Fruit fly (Drosophila melanogaster) whole organism, embryonic: Measurements from ENCODE around the gene wam.

ENCODE experiments used
- Atf3 ChIP-seq: fragments of 200-800 bp; sonication (Bioruptor generic); optimal IDR thresholded peaks from 3 replicates; lab custom pipeline; 2016; ENCODE audit warnings: missing biosample characterization, missing genetic modification characterization
- CG10147 ChIP-seq: fragments of 200-800 bp; sonication (Bioruptor generic); optimal IDR thresholded peaks from 2 replicates; lab custom pipeline; 2019; ENCODE audit warnings: missing biosample characterization, mild to moderate bottlenecking, missing genetic modification characterization, moderate library complexity
- CG10321 ChIP-seq: fragments of 200-800 bp; sonication (Bioruptor generic); IDR thresholded peaks from 2 replicates; pipeline ENCODE4 v1.3.6; 2022; ENCODE audit warnings: missing biosample characterization, missing genetic modification characterization
- CG13123 ChIP-seq: fragments of 200-800 bp; sonication (Bioruptor generic); optimal IDR thresholded peaks from 2 replicates; lab custom pipeline; 2016; ENCODE audit warnings: missing biosample characterization, missing genetic modification characterization
- CG1602 ChIP-seq: fragments of 200-800 bp; sonication (Bioruptor generic); optimal IDR thresholded peaks from 3 replicates; lab custom pipeline; 2016; ENCODE audit warnings: missing biosample characterization, missing genetic modification characterization
- CG2712 ChIP-seq: fragments of 200-800 bp; optimal IDR thresholded peaks from 3 replicates; lab custom pipeline; 2019; ENCODE audit warnings: missing biosample characterization, mild to moderate bottlenecking, missing genetic modification characterization, moderate library complexity
- CG2875 ChIP-seq: fragments of 200-800 bp; sonication (Bioruptor generic); optimal IDR thresholded peaks from 2 replicates; lab custom pipeline; 2017; ENCODE audit warnings: missing biosample characterization, mild to moderate bottlenecking, missing genetic modification characterization, missing genetic modification reagents
- CG33557 ChIP-seq: fragments of 200-800 bp; sonication (Bioruptor generic); optimal IDR thresholded peaks from 2 replicates; lab custom pipeline; 2019; ENCODE audit warnings: missing biosample characterization, mild to moderate bottlenecking, missing genetic modification characterization, moderate library complexity
- CG5953 ChIP-seq: fragments of 200-800 bp; sonication (Bioruptor generic); IDR thresholded peaks from 2 replicates; pipeline ENCODE4 v1.3.6; 2022; ENCODE audit warnings: missing biosample characterization, missing genetic modification characterization
- CG6272 ChIP-seq: fragments of 200-800 bp; sonication (Bioruptor generic); IDR thresholded peaks from 2 replicates; pipeline ENCODE4 v1.3.6; 2022; ENCODE audit warnings: missing biosample characterization, missing genetic modification characterization
- CG7786 ChIP-seq: fragments of 200-800 bp; sonication (Bioruptor generic); optimal IDR thresholded peaks from 2 replicates; lab custom pipeline; 2016; ENCODE audit warnings: missing biosample characterization, missing genetic modification characterization
- CG7839 ChIP-seq: fragments of 200-800 bp; sonication (Bioruptor generic); optimal IDR thresholded peaks from 3 replicates; lab custom pipeline; 2018; ENCODE audit warnings: missing biosample characterization, mild to moderate bottlenecking, missing genetic modification characterization, moderate library complexity
- CG9215 ChIP-seq: fragments of 200-800 bp; sonication (Bioruptor generic); IDR thresholded peaks from 2 replicates; pipeline ENCODE4 v1.3.6; 2022; ENCODE audit warnings: missing biosample characterization, missing genetic modification characterization
- CkIIα-i1 ChIP-seq: fragments of 200-800 bp; sonication (Bioruptor generic); IDR thresholded peaks from 2 replicates; pipeline ENCODE4 v1.3.6; 2022; ENCODE audit warnings: missing biosample characterization, missing genetic modification characterization
- D ChIP-seq, 2 experiments: fragments of 200-800 bp in 1 of 2; fragments of >200 bp in 1 of 2; sonication (Bioruptor generic) in 1 of 2; optimal IDR thresholded peaks; 2 replicates in 1 of 2; 3 replicates in 1 of 2; lab custom pipeline; 2017; ENCODE audit warnings: mild to moderate bottlenecking in 1 of 2, missing biosample characterization in 1 of 2, missing genetic modification characterization in 1 of 2, missing genetic modification reagents in 1 of 2
- Dp ChIP-seq: fragments of 200-800 bp; sonication (Bioruptor generic); optimal IDR thresholded peaks from 2 replicates; lab custom pipeline; 2018; ENCODE audit warnings: missing biosample characterization, mild to moderate bottlenecking, missing genetic modification characterization, moderate library complexity
- Eip74EF ChIP-seq, 2 experiments: fragments of 200-800 bp in 1 of 2; fragments of >200 bp in 1 of 2; sonication (Bioruptor generic) in 1 of 2; optimal IDR thresholded peaks; 2 replicates each; lab custom pipeline; 2017 to 2019; ENCODE audit warnings: missing biosample characterization in 2 of 2, missing genetic modification characterization in 2 of 2, mild to moderate bottlenecking in 1 of 2, moderate library complexity in 1 of 2
- Fer2 ChIP-seq: fragments of 200-800 bp; sonication (Bioruptor generic); optimal IDR thresholded peaks from 2 replicates; lab custom pipeline; 2018; ENCODE audit warnings: missing biosample characterization, mild to moderate bottlenecking, missing genetic modification characterization, moderate library complexity
- Fer3 ChIP-seq: fragments of 200-800 bp; sonication (Bioruptor generic); optimal IDR thresholded peaks from 2 replicates; lab custom pipeline; 2018; ENCODE audit warnings: missing biosample characterization, mild to moderate bottlenecking, missing genetic modification characterization, moderate library complexity
- H2.0 ChIP-seq: fragments of 200-800 bp; sonication (Bioruptor generic); IDR thresholded peaks from 2 replicates; pipeline ENCODE4 v1.3.6; 2022; ENCODE audit warnings: missing biosample characterization, missing genetic modification characterization
- HLH4C ChIP-seq: fragments of 200-800 bp; sonication (Bioruptor generic); IDR thresholded peaks from 3 replicates; pipeline ENCODE4 v1.3.6; 2022; ENCODE audit warnings: missing biosample characterization, missing genetic modification characterization; ENCODE audit not compliant: partially characterized antibody
- Hmr ChIP-seq: fragments of 200-800 bp; sonication (Bioruptor generic); optimal IDR thresholded peaks from 3 replicates; lab custom pipeline; 2017; ENCODE audit warnings: mild to moderate bottlenecking, missing biosample characterization, missing genetic modification reagents, missing genetic modification characterization
- Hr51 ChIP-seq, 2 experiments: fragments of 200-800 bp; sonication (Bioruptor generic); optimal IDR thresholded peaks; 2 replicates in 1 of 2; 3 replicates in 1 of 2; lab custom pipeline; 2016 to 2018; ENCODE audit warnings: missing biosample characterization in 2 of 2, missing genetic modification characterization in 2 of 2, mild to moderate bottlenecking in 1 of 2, moderate library complexity in 1 of 2
- NFAT ChIP-seq: fragments of 200-800 bp; sonication (Bioruptor generic); IDR thresholded peaks from 2 replicates; pipeline ENCODE4 v1.3.6; 2022; ENCODE audit warnings: missing biosample characterization, missing genetic modification characterization
- NK7.1 ChIP-seq: fragments of 200-800 bp; sonication (Bioruptor generic); optimal IDR thresholded peaks from 3 replicates; lab custom pipeline; 2016; ENCODE audit warnings: missing biosample characterization, missing genetic modification characterization
- Nf-YA ChIP-seq: fragments of 200-800 bp; sonication (Bioruptor generic); IDR thresholded peaks from 2 replicates; pipeline ENCODE4 v1.3.6; 2022; ENCODE audit warnings: missing biosample characterization, missing genetic modification characterization
- Oaz ChIP-seq: fragments of 200-800 bp; sonication (Bioruptor generic); IDR thresholded peaks from 2 replicates; pipeline ENCODE4 v1.3.6; 2022; ENCODE audit warnings: missing biosample characterization, missing genetic modification characterization
- PHDP ChIP-seq: fragments of 200-800 bp; sonication (Bioruptor generic); optimal IDR thresholded peaks from 3 replicates; lab custom pipeline; 2018; ENCODE audit warnings: missing biosample characterization, mild to moderate bottlenecking, missing genetic modification characterization, moderate library complexity
- ash1 ChIP-seq: fragments of 200-800 bp; sonication (Bioruptor generic); optimal IDR thresholded peaks from 2 replicates; lab custom pipeline; 2018; ENCODE audit warnings: missing biosample characterization, mild to moderate bottlenecking, missing genetic modification characterization
- bbx ChIP-seq: fragments of 200-800 bp; sonication (Bioruptor generic); IDR thresholded peaks from 2 replicates; pipeline ENCODE4 v1.3.6; 2022; ENCODE audit warnings: missing biosample characterization, missing genetic modification characterization; ENCODE audit not compliant: partially characterized antibody
- bcd ChIP-seq: fragments of 200-800 bp; sonication (Bioruptor generic); optimal IDR thresholded peaks from 2 replicates; lab custom pipeline; 2017; ENCODE audit warnings: missing biosample characterization, mild to moderate bottlenecking, missing genetic modification characterization
- bowl ChIP-seq: fragments of 200-800 bp; sonication (Bioruptor generic); IDR thresholded peaks from 2 replicates; pipeline ENCODE4 v1.3.6; 2022; ENCODE audit warnings: missing biosample characterization, missing genetic modification characterization
- crp ChIP-seq, 2 experiments: fragments of 200-800 bp; sonication (Bioruptor generic); optimal IDR thresholded peaks; 2 replicates in 1 of 2; 3 replicates in 1 of 2; lab custom pipeline; 2017; ENCODE audit warnings: missing biosample characterization in 2 of 2, missing genetic modification characterization in 2 of 2, mild to moderate bottlenecking in 1 of 2, moderate library complexity in 1 of 2
- eve ChIP-seq, 2 experiments: fragments of >200 bp; optimal IDR thresholded peaks; 2 replicates each; lab custom pipeline; 2017; ENCODE audit warnings: missing biosample characterization in 2 of 2, missing genetic modification characterization in 2 of 2
- exex ChIP-seq: fragments of 200-800 bp; sonication (Bioruptor generic); optimal IDR thresholded peaks from 4 replicates; lab custom pipeline; 2018; ENCODE audit warnings: missing biosample characterization, mild to moderate bottlenecking, missing genetic modification characterization, moderate library complexity
- fd64A ChIP-seq: fragments of 200-800 bp; sonication (Bioruptor generic); optimal IDR thresholded peaks from 3 replicates; lab custom pipeline; 2018; ENCODE audit warnings: missing biosample characterization, mild to moderate bottlenecking, missing genetic modification characterization
- fu2 ChIP-seq: fragments of 200-800 bp; sonication (Bioruptor generic); optimal IDR thresholded peaks from 2 replicates; lab custom pipeline; 2016; ENCODE audit warnings: missing biosample characterization, missing genetic modification characterization
- hth ChIP-seq: fragments of >200 bp; optimal IDR thresholded peaks from 2 replicates; lab custom pipeline; 2017; ENCODE audit warnings: inconsistent platforms
- lola ChIP-seq, 3 experiments: fragments of >200 bp in 2 of 3; fragments of 200-800 bp in 1 of 3; sonication (Bioruptor generic) in 1 of 3; optimal IDR thresholded peaks; 2 replicates each; lab custom pipeline; 2017 to 2019; ENCODE audit warnings: missing biosample characterization in 3 of 3, missing genetic modification characterization in 3 of 3, mild to moderate bottlenecking in 1 of 3, moderate library complexity in 1 of 3
- pfk ChIP-seq: fragments of 200-800 bp; sonication (Bioruptor generic); optimal IDR thresholded peaks from 2 replicates; lab custom pipeline; 2018; ENCODE audit warnings: missing biosample characterization, mild to moderate bottlenecking, missing genetic modification characterization, moderate library complexity
- pnt ChIP-seq: fragments of 200-800 bp; sonication (Bioruptor generic); optimal IDR thresholded peaks from 3 replicates; lab custom pipeline; 2016; ENCODE audit warnings: missing biosample characterization, missing genetic modification characterization
- ro ChIP-seq: fragments of 200-800 bp; sonication (Bioruptor generic); IDR thresholded peaks from 2 replicates; pipeline ENCODE4 v1.3.6; 2022; ENCODE audit warnings: missing biosample characterization, missing genetic modification characterization
- schlank ChIP-seq: fragments of 200-800 bp; sonication (Bioruptor generic); optimal IDR thresholded peaks from 2 replicates; lab custom pipeline; 2018; ENCODE audit warnings: missing biosample characterization, mild to moderate bottlenecking, missing genetic modification characterization
- sima ChIP-seq: fragments of 200-800 bp; sonication (Bioruptor generic); optimal IDR thresholded peaks from 2 replicates; lab custom pipeline; 2016; ENCODE audit warnings: missing biosample characterization, missing genetic modification characterization
- slou ChIP-seq: fragments of 200-800 bp; sonication (Bioruptor generic); optimal IDR thresholded peaks from 3 replicates; lab custom pipeline; 2016; ENCODE audit warnings: missing biosample characterization, missing genetic modification characterization
- ssp ChIP-seq: fragments of 200-800 bp; sonication (Bioruptor generic); IDR thresholded peaks from 2 replicates; pipeline ENCODE4 v1.3.6; 2022; ENCODE audit warnings: missing biosample characterization, missing genetic modification characterization
- tna ChIP-seq: fragments of 200-800 bp; sonication (Bioruptor generic); IDR thresholded peaks from 2 replicates; pipeline ENCODE4 v1.3.6; 2022; ENCODE audit warnings: missing biosample characterization, missing genetic modification characterization; ENCODE audit not compliant: partially characterized antibody
- trem ChIP-seq: fragments of 200-800 bp; optimal IDR thresholded peaks from 3 replicates; lab custom pipeline; 2019; ENCODE audit warnings: missing biosample characterization, mild to moderate bottlenecking, missing genetic modification characterization, moderate library complexity
- vfl ChIP-seq: fragments of 200-800 bp; sonication (Bioruptor generic); optimal IDR thresholded peaks from 2 replicates; lab custom pipeline; 2016; ENCODE audit warnings: missing biosample characterization, missing genetic modification characterization
- vnd ChIP-seq: fragments of 200-800 bp; sonication (Bioruptor generic); IDR thresholded peaks from 3 replicates; pipeline ENCODE4 v1.3.6; 2022; ENCODE audit warnings: missing biosample characterization, missing genetic modification characterization; ENCODE audit not compliant: partially characterized antibody

wam gene

dm6 chr3R:23295360-23295772 lies 7.5 kb upstream of the wam start (continued):
- TF ChIP-seq crp (GFP tag; optimal IDR thresholded peaks at IDR 0.05; lab: Kevin White, UChicago), result no peak
- TF ChIP-seq bcd, result no peak
- peak; percentile 37 for TF ChIP-seq ash1 (GFP tag; lab: Kevin White, UChicago)
- TF ChIP-seq CG1602, result no peak
- peak; percentile 22 for TF ChIP-seq exex
- no peak for TF ChIP-seq ro (GFP tag; lab: Robert Waterston, UW)
- TF ChIP-seq Fer3 (tag; lab: Kevin White, UChicago), result no peak
- TF ChIP-seq eve (GFP tag; optimal IDR thresholded peaks at IDR 0.05; lab: Kevin White, UChicago), result no peak
- TF ChIP-seq hth, result no peak
- peak; percentile 25 for TF ChIP-seq fd64A (GFP tag; lab: Kevin White, UChicago)
- no peak for TF ChIP-seq Atf3 (GFP tag; lab: Kevin White, UChicago)
- TF ChIP-seq D (optimal IDR thresholded peaks at IDR 0.05; lab: Kevin White, UChicago), result no peak
- no peak for TF ChIP-seq D (GFP tag; optimal IDR thresholded peaks at IDR 0.05; lab: Kevin White, UChicago)
- no peak for TF ChIP-seq ssp (GFP tag; lab: Robert Waterston, UW)
- TF ChIP-seq H2.0 (GFP tag; lab: Robert Waterston, UW), result no peak
- no peak for TF ChIP-seq CG10147 (GFP tag; lab: Kevin White, UChicago)
- TF ChIP-seq NK7.1, result no peak
- no peak for TF ChIP-seq vfl (GFP tag; lab: Kevin White, UChicago)
- TF ChIP-seq Dp (GFP tag; lab: Kevin White, UChicago), result no peak
- TF ChIP-seq slou, result no peak
- no peak; the same call in 2 of the 3 replicates for TF ChIP-seq HLH4C (GFP tag; lab: Robert Waterston, UW)
- TF ChIP-seq pnt (GFP tag; lab: Kevin White, UChicago), result no peak
- TF ChIP-seq Hmr (GFP tag; lab: Kevin White, UChicago), result peak; percentile 44
- TF ChIP-seq CG2712 (tag; lab: Kevin White, UChicago), result peak; percentile 45
- TF ChIP-seq fu2 (GFP tag; lab: Kevin White, UChicago), result no peak
- no peak for TF ChIP-seq sima (GFP tag; lab: Kevin White, UChicago)
- TF ChIP-seq CG7786 (GFP tag; lab: Kevin White, UChicago), result no peak
- TF ChIP-seq schlank (tag; lab: Kevin White, UChicago), result no peak
- TF ChIP-seq tna (GFP tag; lab: Robert Waterston, UW), result peak; percentile 54; the same call in 1 of the 2 replicates
- TF ChIP-seq pfk, result peak; percentile 48
- TF ChIP-seq CG7839 (tag; lab: Kevin White, UChicago), result peak; percentile 16
- no peak for TF ChIP-seq NFAT (GFP tag; lab: Robert Waterston, UW)
- no peak for TF ChIP-seq CG5953 (GFP tag; lab: Robert Waterston, UW)
- no peak for TF ChIP-seq Eip74EF (GFP tag; optimal IDR thresholded peaks at IDR 0.05; lab: Kevin White, UChicago)
- TF ChIP-seq Fer2 (tag; lab: Kevin White, UChicago), result no peak
- TF ChIP-seq CG6272 (GFP tag; lab: Robert Waterston, UW), result no peak
- no peak for TF ChIP-seq Oaz
- no peak for TF ChIP-seq lola (GFP tag; optimal IDR thresholded peaks at IDR 0.05; lab: Kevin White, UChicago)
- TF ChIP-seq CG33557, result peak; percentile 32
- TF ChIP-seq CG13123 (GFP tag; lab: Kevin White, UChicago), result no peak
- TF ChIP-seq Hr51 (GFP tag; optimal IDR thresholded peaks at IDR 0.05; lab: Kevin White, UChicago), result no peak
- no peak for TF ChIP-seq CG9215 (GFP tag; lab: Robert Waterston, UW)
- peak; percentile 38 for TF ChIP-seq PHDP (tag; lab: Kevin White, UChicago)
- TF ChIP-seq CkIIα-i1, result no peak
- TF ChIP-seq vnd (GFP tag; lab: Robert Waterston, UW), result no peak
- TF ChIP-seq trem (tag; lab: Kevin White, UChicago), result peak; percentile 25
- TF ChIP-seq bowl (GFP tag; lab: Robert Waterston, UW), result peak; percentile 42; the same call in 1 of the 2 replicates
- TF ChIP-seq CG2875, result peak; percentile 14
- peak; percentile 60; the same call in 1 of the 2 replicates for TF ChIP-seq CG10321 (GFP tag; lab: Robert Waterston, UW)
- peak; percentile 83 for TF ChIP-seq Nf-YA (GFP tag; lab: Robert Waterston, UW)
- TF ChIP-seq bbx (GFP tag; lab: Robert Waterston, UW), result peak; percentile 66
